Worm (Caenorhabditis elegans) whole organism, midembryonic: ENCODE results near the gene his-18.

Experiments
- klf-2 ChIP-seq: fragments of 200-800 bp; sonication (Bioruptor generic); conservative IDR thresholded peaks from 2 replicates; pipeline ENCODE4 v1.3.6; 2022; ENCODE audit warnings: missing genetic modification reagents, missing genetic modification characterization, missing compliant biosample characterization
- ref-1 ChIP-seq: fragments of 200-800 bp; sonication (Bioruptor generic); conservative IDR thresholded peaks from 2 replicates; pipeline ENCODE4 v1.3.6; 2022; ENCODE audit warnings: missing genetic modification reagents, missing genetic modification characterization, missing compliant biosample characterization
- ztf-23 ChIP-seq: fragments of 200-800 bp; sonication (Bioruptor generic); IDR thresholded peaks from 2 replicates; pipeline ENCODE4 v1.3.6; 2022; ENCODE audit warnings: missing genetic modification reagents, missing genetic modification characterization, missing compliant biosample characterization
- ztf-29 ChIP-seq: fragments of 200-800 bp; sonication (Bioruptor generic); IDR thresholded peaks from 2 replicates; pipeline ENCODE4 v1.3.6; 2022; ENCODE audit warnings: missing genetic modification reagents, missing genetic modification characterization, missing compliant biosample characterization

DNA sequence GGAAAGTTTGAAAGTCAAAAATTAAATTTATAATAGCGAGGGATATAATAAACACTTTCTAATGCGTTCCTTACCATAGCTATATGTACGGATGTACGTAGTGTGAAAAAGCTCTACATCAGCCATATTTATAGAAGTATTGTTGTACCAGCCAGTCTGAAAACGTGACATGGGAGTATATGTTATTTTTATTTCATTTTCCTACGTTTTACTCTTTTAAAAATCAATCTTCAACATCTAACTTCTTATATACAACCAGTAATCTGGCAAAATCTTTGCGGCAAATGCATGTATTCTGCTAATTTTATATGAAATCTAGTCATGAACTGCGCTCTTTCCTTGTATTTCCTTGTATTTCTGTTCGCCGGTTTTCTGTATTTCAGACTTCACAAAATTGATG lies 34.3 kb downstream of the his-18 start, which contains the start of gene H14N18.2:
- TF ChIP-seq ref-1 (GFP tag; lab: Robert Waterston, UW) (no peak), klf-2 (GFP tag; lab: Robert Waterston, UW) (no peak), ztf-23 (no peak), ztf-29 (GFP tag; lab: Robert Waterston, UW) (no peak)
